Fruit fly (Drosophila melanogaster) whole organism, adult: ENCODE results near the gene eater.

Experiments
- CG12768 ChIP-seq: fragments of 200-800 bp; sonication (Bioruptor generic); optimal IDR thresholded peaks from 2 replicates; lab custom pipeline; 2017; ENCODE audit warnings: missing biosample characterization, missing genetic modification characterization, mild to moderate bottlenecking, moderate library complexity, missing genetic modification reagents
- CG33017 ChIP-seq: fragments of 200-800 bp; sonication (Bioruptor generic); optimal IDR thresholded peaks from 2 replicates; lab custom pipeline; 2018; ENCODE audit warnings: missing biosample characterization, mild to moderate bottlenecking, missing genetic modification characterization, moderate library complexity
- CG5204 ChIP-seq: fragments of 200-800 bp; sonication (Bioruptor generic); optimal IDR thresholded peaks from 2 replicates; lab custom pipeline; 2016; ENCODE audit warnings: missing biosample characterization, missing genetic modification characterization
- CG7101 ChIP-seq: fragments of 200-800 bp; sonication (Bioruptor generic); optimal IDR thresholded peaks from 2 replicates; lab custom pipeline; 2018; ENCODE audit warnings: missing biosample characterization, mild to moderate bottlenecking, missing genetic modification characterization, moderate library complexity
- Clk ChIP-seq: fragments of 200-800 bp; sonication (Bioruptor generic); optimal IDR thresholded peaks from 2 replicates; lab custom pipeline; 2017; ENCODE audit warnings: missing biosample characterization, missing genetic modification characterization
- Crg-1 ChIP-seq: fragments of 200-800 bp; sonication (Bioruptor generic); optimal IDR thresholded peaks from 2 replicates; lab custom pipeline; 2016; ENCODE audit warnings: missing biosample characterization, missing genetic modification characterization
- Hr96 ChIP-seq: fragments of 200-800 bp; sonication (Bioruptor generic); optimal IDR thresholded peaks from 2 replicates; lab custom pipeline; 2016; ENCODE audit warnings: missing biosample characterization, missing genetic modification characterization
- Mnt ChIP-seq: fragments of 200-800 bp; sonication (Bioruptor generic); optimal IDR thresholded peaks from 2 replicates; lab custom pipeline; 2016; ENCODE audit warnings: missing biosample characterization, mild to moderate bottlenecking, missing genetic modification characterization
- cic ChIP-seq: fragments of 200-800 bp; sonication (Bioruptor generic); optimal IDR thresholded peaks from 2 replicates; lab custom pipeline; 2017; ENCODE audit warnings: missing biosample characterization, mild to moderate bottlenecking, missing genetic modification characterization, moderate library complexity
- cnc ChIP-seq, 2 experiments: fragments of >200 bp; optimal IDR thresholded peaks; 2 replicates each; lab custom pipeline; 2017
- kay ChIP-seq: fragments of 200-800 bp; sonication (Bioruptor generic); peaks from one replicate; lab custom pipeline; 2016; ENCODE audit warnings: missing biosample characterization, missing genetic modification characterization, borderline replicate concordance
- ovo ChIP-seq: fragments of 200-800 bp; sonication (Bioruptor generic); optimal IDR thresholded peaks from 2 replicates; lab custom pipeline; 2016; ENCODE audit warnings: missing biosample characterization, missing genetic modification characterization
- tj ChIP-seq: fragments of 200-800 bp; sonication (Bioruptor generic); optimal IDR thresholded peaks from 3 replicates; lab custom pipeline; 2017; ENCODE audit warnings: missing biosample characterization, mild to moderate bottlenecking, missing genetic modification characterization, moderate library complexity

DNA sequence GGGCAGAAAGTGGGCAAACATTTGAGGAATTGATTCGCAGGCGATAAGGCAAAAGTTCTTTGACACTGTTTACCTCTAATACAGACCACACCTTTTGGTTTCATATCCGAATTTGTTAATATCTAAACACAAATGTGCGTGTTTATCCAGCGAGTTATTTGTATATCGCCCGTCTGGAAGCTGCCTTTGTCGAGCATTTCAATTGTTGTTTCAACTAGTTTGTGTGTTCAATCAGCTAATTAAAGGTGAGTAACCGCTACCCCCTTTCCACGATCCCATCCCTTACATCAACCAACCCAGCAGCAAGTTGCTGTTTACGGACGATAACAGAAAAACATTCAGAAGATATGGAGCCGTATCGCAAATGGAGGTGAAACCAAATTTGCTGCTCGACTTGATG, 31.9 kb upstream of the eater start:
- TF ChIP-seq Clk (GFP tag; lab: Kevin White, UChicago): no peak
- TF ChIP-seq CG5204 (GFP tag; lab: Kevin White, UChicago): no peak
- peak; percentile 6 for TF ChIP-seq CG33017 (tag; lab: Kevin White, UChicago)
- no peak for TF ChIP-seq Hr96
- TF ChIP-seq ovo (GFP tag; lab: Kevin White, UChicago): peak; percentile 44
- TF ChIP-seq cic: peak; percentile 20
- TF ChIP-seq tj (GFP tag; lab: Kevin White, UChicago): no peak
- peak; percentile 63 for TF ChIP-seq Crg-1 (GFP tag; lab: Kevin White, UChicago)
- no peak for TF ChIP-seq Mnt (GFP tag; lab: Kevin White, UChicago)
- TF ChIP-seq CG7101 (tag; lab: Kevin White, UChicago): peak; percentile 46
- no peak for TF ChIP-seq cnc (optimal IDR thresholded peaks at IDR 0.05; lab: Kevin White, UChicago)
- TF ChIP-seq CG12768 (GFP tag; lab: Kevin White, UChicago): peak; percentile 39
- TF ChIP-seq kay (GFP tag; lab: Kevin White, UChicago): peak; percentile 56
